Worm (Caenorhabditis elegans) whole organism, L1 larva: ENCODE measurements around the gene tbc-20.

ENCODE experiments used
- C04F5.9 ChIP-seq: sonication (generic microtip); optimal IDR thresholded peaks from 2 replicates; lab custom pipeline; 2016; ENCODE audit warnings: missing genetic modification characterization, missing compliant biosample characterization
- C16A3.4 ChIP-seq: fragments of 150-350 bp; optimal IDR thresholded peaks from 2 replicates; lab custom pipeline; 2014; ENCODE audit warnings: missing biosample characterization, missing genetic modification characterization
- C34B4.2 ChIP-seq: sonication (generic microtip); optimal IDR thresholded peaks from 2 replicates; lab custom pipeline; 2017; ENCODE audit warnings: mild to moderate bottlenecking, missing genetic modification characterization, missing compliant biosample characterization
- Y116A8C.19 ChIP-seq: sonication (generic microtip); optimal IDR thresholded peaks from 2 replicates; lab custom pipeline; 2016; ENCODE audit warnings: missing compliant biosample characterization, missing genetic modification characterization, borderline replicate concordance
- aly-2 ChIP-seq: fragments of 150-350 bp; optimal IDR thresholded peaks from 2 replicates; lab custom pipeline; 2014; ENCODE audit warnings: missing biosample characterization, missing genetic modification characterization
- ama-1 ChIP-seq: fragments of 150-350 bp; optimal IDR thresholded peaks from 2 replicates; lab custom pipeline; 2014
- blmp-1 ChIP-seq: fragments of 150-350 bp; optimal IDR thresholded peaks from 2 replicates; lab custom pipeline; 2014; ENCODE audit warnings: missing biosample characterization, missing genetic modification characterization
- ceh-63 ChIP-seq: fragments of 200-800 bp; sonication (Bioruptor generic); optimal IDR thresholded peaks from 2 replicates; lab custom pipeline; 2018; ENCODE audit warnings: mild to moderate bottlenecking, missing genetic modification characterization, missing compliant biosample characterization
- ceh-82 ChIP-seq, 3 experiments: fragments of 150-350 bp in 1 of 3; sonication (generic microtip) in 2 of 3; optimal IDR thresholded peaks; 2 replicates each; lab custom pipeline; 2014 to 2017; ENCODE audit warnings: missing biosample characterization in 3 of 3, missing genetic modification characterization in 3 of 3
- ceh-88 ChIP-seq: fragments of 200-800 bp; sonication (Bioruptor generic); IDR thresholded peaks from 2 replicates; pipeline ENCODE4 v1.3.6; 2022; ENCODE audit warnings: missing genetic modification characterization, missing compliant biosample characterization
- ces-1 ChIP-seq: fragments of 150-350 bp; optimal IDR thresholded peaks from 2 replicates; lab custom pipeline; 2014; ENCODE audit warnings: missing biosample characterization, missing genetic modification reagents, missing genetic modification characterization
- dpl-1 ChIP-seq, 3 experiments: fragments of 150-350 bp in 2 of 3; sonication (generic microtip) in 1 of 3; optimal IDR thresholded peaks; 2 replicates each; lab custom pipeline; 2014 to 2017; ENCODE audit warnings: missing biosample characterization in 3 of 3, missing genetic modification characterization in 3 of 3, missing genetic modification reagents in 3 of 3
- dsc-1 ChIP-seq: sonication (generic microtip); optimal IDR thresholded peaks from 2 replicates; lab custom pipeline; 2016; ENCODE audit warnings: mild to moderate bottlenecking, missing genetic modification characterization, missing compliant biosample characterization
- efl-1 ChIP-seq, 4 experiments: fragments of 150-350 bp; optimal IDR thresholded peaks in 3 of 4; peaks in 1 of 4; 1 replicate in 1 of 4; 2 replicates in 3 of 4; lab custom pipeline; 2014; ENCODE audit warnings: missing biosample characterization in 2 of 4, missing genetic modification characterization in 2 of 4, missing genetic modification reagents in 2 of 4
- egl-27 ChIP-seq, 2 experiments: fragments of 150-350 bp in 1 of 2; sonication (generic microtip); optimal IDR thresholded peaks; 3 replicates each; lab custom pipeline; 2017 to 2018; ENCODE audit warnings: missing biosample characterization in 2 of 2, missing genetic modification characterization in 2 of 2, missing genetic modification reagents in 2 of 2
- elt-3 ChIP-seq, 6 experiments: fragments of 150-350 bp in 1 of 6; sonication (generic microtip); optimal IDR thresholded peaks; 2 replicates each; lab custom pipeline; 2017 to 2018; ENCODE audit warnings: missing biosample characterization in 6 of 6, missing genetic modification characterization in 6 of 6, inconsistent platforms in 1 of 6
- fkh-10 ChIP-seq: sonication (generic microtip); optimal IDR thresholded peaks from 2 replicates; lab custom pipeline; 2017; ENCODE audit warnings: missing biosample characterization, missing genetic modification reagents, missing genetic modification characterization
- fkh-4 ChIP-seq: sonication (generic microtip); optimal IDR thresholded peaks from 2 replicates; lab custom pipeline; 2016; ENCODE audit warnings: missing compliant biosample characterization, missing genetic modification characterization, borderline replicate concordance
- grh-1 ChIP-seq: fragments of 200-800 bp; sonication (Bioruptor generic); IDR thresholded peaks from 2 replicates; pipeline ENCODE4 v1.3.6; 2022; ENCODE audit warnings: missing genetic modification reagents, missing genetic modification characterization, missing compliant biosample characterization
- hlh-4 ChIP-seq: sonication (generic microtip); optimal IDR thresholded peaks from 2 replicates; lab custom pipeline; 2016; ENCODE audit warnings: mild to moderate bottlenecking, missing genetic modification characterization, missing compliant biosample characterization
- hpl-2 ChIP-seq: fragments of 150-350 bp; optimal IDR thresholded peaks from 2 replicates; lab custom pipeline; 2014; ENCODE audit warnings: missing biosample characterization, missing genetic modification reagents, missing genetic modification characterization
- irx-1 ChIP-seq: sonication (generic microtip); optimal IDR thresholded peaks from 2 replicates; lab custom pipeline; 2016; ENCODE audit warnings: missing genetic modification characterization, missing compliant biosample characterization
- jun-1 ChIP-seq: fragments of 150-350 bp; optimal IDR thresholded peaks from 2 replicates; lab custom pipeline; 2014; ENCODE audit warnings: missing biosample characterization, missing genetic modification reagents, missing genetic modification characterization
- lin-13 ChIP-seq: fragments of 150-350 bp; optimal IDR thresholded peaks from 2 replicates; lab custom pipeline; 2014; ENCODE audit warnings: missing biosample characterization, missing genetic modification reagents, missing genetic modification characterization
- lin-14 ChIP-seq: fragments of 200-800 bp; sonication (Bioruptor generic); optimal IDR thresholded peaks from 2 replicates; lab custom pipeline; 2018; ENCODE audit warnings: mild to moderate bottlenecking, missing genetic modification characterization, moderate library complexity, missing compliant biosample characterization
- lin-35 ChIP-seq, 2 experiments: fragments of 150-350 bp; optimal IDR thresholded peaks; 2 replicates each; lab custom pipeline; 2014; ENCODE audit warnings: missing biosample characterization in 2 of 2, missing genetic modification characterization in 2 of 2, missing genetic modification reagents in 2 of 2
- lin-39 ChIP-seq: fragments of 150-350 bp; optimal IDR thresholded peaks from 2 replicates; lab custom pipeline; 2014; ENCODE audit warnings: missing biosample characterization, missing genetic modification reagents, missing genetic modification characterization
- lsy-2 ChIP-seq, 2 experiments: fragments of 150-350 bp; optimal IDR thresholded peaks; 2 replicates each; lab custom pipeline; 2014; ENCODE audit warnings: missing biosample characterization in 2 of 2, missing genetic modification characterization in 2 of 2
- mdl-1 ChIP-seq, 2 experiments: fragments of 150-350 bp; optimal IDR thresholded peaks; 2 replicates each; lab custom pipeline; 2014 to 2017; ENCODE audit warnings: missing biosample characterization in 2 of 2, missing genetic modification characterization in 2 of 2, inconsistent platforms in 1 of 2
- mef-2 ChIP-seq: fragments of 150-350 bp; optimal IDR thresholded peaks from 2 replicates; lab custom pipeline; 2014; ENCODE audit warnings: missing biosample characterization, missing genetic modification characterization
- nhr-11 ChIP-seq: fragments of 150-350 bp; optimal IDR thresholded peaks from 2 replicates; lab custom pipeline; 2014; ENCODE audit warnings: missing biosample characterization, missing genetic modification characterization
- nhr-20 ChIP-seq: sonication (generic microtip); optimal IDR thresholded peaks from 2 replicates; lab custom pipeline; 2016; ENCODE audit warnings: mild to moderate bottlenecking, missing genetic modification characterization, missing compliant biosample characterization
- nhr-237 ChIP-seq: fragments of 150-350 bp; optimal IDR thresholded peaks from 2 replicates; lab custom pipeline; 2014; ENCODE audit warnings: missing biosample characterization, missing genetic modification characterization
- nhr-28 ChIP-seq: fragments of 150-350 bp; optimal IDR thresholded peaks from 2 replicates; lab custom pipeline; 2014; ENCODE audit warnings: missing biosample characterization, missing genetic modification characterization
- nhr-47 ChIP-seq: sonication (generic microtip); optimal IDR thresholded peaks from 2 replicates; lab custom pipeline; 2016; ENCODE audit warnings: mild to moderate bottlenecking, missing genetic modification characterization, moderate library complexity, missing compliant biosample characterization
- nhr-76 ChIP-seq: sonication (generic microtip); optimal IDR thresholded peaks from 2 replicates; lab custom pipeline; 2017; ENCODE audit warnings: missing biosample characterization, missing genetic modification characterization
- nhr-77 ChIP-seq: fragments of 150-350 bp; optimal IDR thresholded peaks from 2 replicates; lab custom pipeline; 2014; ENCODE audit warnings: missing biosample characterization, missing genetic modification characterization
- nhr-84 ChIP-seq: sonication (generic microtip); optimal IDR thresholded peaks from 2 replicates; lab custom pipeline; 2017; ENCODE audit warnings: missing biosample characterization, missing genetic modification characterization
- nhr-90 ChIP-seq: sonication (generic microtip); optimal IDR thresholded peaks from 2 replicates; lab custom pipeline; 2016; ENCODE audit warnings: mild to moderate bottlenecking, missing genetic modification characterization, missing compliant biosample characterization; ENCODE audit not compliant: poor library complexity
- pax-3 ChIP-seq: fragments of 200-800 bp; sonication (Bioruptor generic); optimal IDR thresholded peaks from 2 replicates; lab custom pipeline; 2018; ENCODE audit warnings: mild to moderate bottlenecking, missing genetic modification characterization, moderate library complexity, missing compliant biosample characterization
- rnt-1 ChIP-seq: sonication (generic microtip); optimal IDR thresholded peaks from 2 replicates; lab custom pipeline; 2016; ENCODE audit warnings: mild to moderate bottlenecking, missing genetic modification characterization, moderate library complexity, missing compliant biosample characterization
- snpc-4 ChIP-seq: fragments of 150-350 bp; optimal IDR thresholded peaks from 2 replicates; lab custom pipeline; 2014; ENCODE audit warnings: missing biosample characterization, missing genetic modification characterization
- snu-23 ChIP-seq: sonication (generic microtip); optimal IDR thresholded peaks from 2 replicates; lab custom pipeline; 2016; ENCODE audit warnings: missing genetic modification characterization, missing compliant biosample characterization
- sox-4 ChIP-seq: sonication (generic microtip); optimal IDR thresholded peaks from 2 replicates; lab custom pipeline; 2016; ENCODE audit warnings: missing genetic modification characterization, missing compliant biosample characterization
- sptf-1 ChIP-seq: fragments of 150-350 bp; optimal IDR thresholded peaks from 2 replicates; lab custom pipeline; 2014; ENCODE audit warnings: missing biosample characterization, missing genetic modification characterization
- sup-37 ChIP-seq: fragments of 200-800 bp; sonication (Bioruptor generic); optimal IDR thresholded peaks from 2 replicates; lab custom pipeline; 2018; ENCODE audit warnings: mild to moderate bottlenecking, missing genetic modification characterization, missing compliant biosample characterization
- tbx-2 ChIP-seq: sonication (generic microtip); optimal IDR thresholded peaks from 2 replicates; lab custom pipeline; 2016; ENCODE audit warnings: missing genetic modification characterization, missing compliant biosample characterization
- tlp-1 ChIP-seq: fragments of 150-350 bp; optimal IDR thresholded peaks from 2 replicates; lab custom pipeline; 2014; ENCODE audit warnings: missing biosample characterization, missing genetic modification characterization
- vab-15 ChIP-seq: sonication (generic microtip); optimal IDR thresholded peaks from 2 replicates; lab custom pipeline; 2017; ENCODE audit warnings: missing genotype, mild to moderate bottlenecking, missing genetic modification characterization, missing compliant biosample characterization
- ztf-4 ChIP-seq: fragments of 150-350 bp; optimal IDR thresholded peaks from 2 replicates; lab custom pipeline; 2014; ENCODE audit warnings: missing biosample characterization, missing genetic modification characterization

Gene tbc-20

DNA sequence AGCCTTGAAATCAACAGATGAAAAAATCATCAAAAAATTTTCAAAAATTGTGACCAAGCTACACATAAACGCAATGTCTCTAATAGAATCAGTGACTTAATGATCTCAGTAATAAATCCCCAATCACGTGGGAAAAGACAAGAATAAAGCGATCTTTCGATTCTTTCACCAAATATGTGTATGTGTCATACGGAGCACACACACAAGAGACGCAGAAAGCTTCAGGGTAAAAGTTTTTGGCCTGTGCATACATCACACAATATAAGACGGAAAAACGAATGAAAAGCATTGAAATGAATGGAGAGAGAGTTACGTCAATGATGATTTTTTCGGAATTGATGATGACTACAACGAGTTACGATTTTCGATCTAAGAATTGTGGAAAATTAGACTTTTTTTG is 22.2 kb downstream of the tbc-20 start (continued):
- TF ChIP-seq lin-14 (GFP tag; lab: Kevin White, UChicago) (peak; percentile 23), snpc-4 (no peak), dpl-1 (GFP tag; optimal IDR thresholded peaks at IDR 0.05; lab: Kevin White, UChicago) (peak in 1 of 3 experiments; percentile 13), efl-1 (optimal IDR thresholded peaks at IDR 0.05; lab: Kevin White, UChicago) (no peak), efl-1 (GFP tag; optimal IDR thresholded peaks at IDR 0.05 in 1 of 2; lab: Kevin White, UChicago) (peak in 1 of 2 experiments; percentile 50), nhr-237 (tag; lab: Kevin White, UChicago) (no peak), nhr-20 (no peak), ama-1 (lab: Kevin White, UChicago) (no peak)

DNA sequence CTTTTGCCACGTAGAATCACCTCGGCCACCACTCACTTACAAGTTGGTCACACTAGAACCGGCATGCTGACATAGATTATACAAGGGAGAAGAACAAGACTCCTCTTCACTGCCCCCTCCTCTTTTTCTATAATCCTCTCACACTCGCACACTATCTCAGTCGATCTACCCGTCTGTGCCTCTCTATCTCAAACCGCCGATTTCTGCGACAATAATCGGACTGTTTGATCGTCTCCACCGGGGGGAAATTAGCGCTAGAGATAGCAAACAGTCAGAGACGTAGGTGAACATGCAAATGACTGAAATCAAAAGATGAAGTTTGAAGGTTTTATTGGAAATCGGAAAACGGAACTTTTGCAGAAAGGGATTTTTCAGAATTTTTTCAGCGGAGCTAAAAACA is 24.1 kb downstream of the tbc-20 start:
- TF ChIP-seq irx-1 (tag; lab: Kevin White, UChicago) (peak; percentile 57), hlh-4 (tag; lab: Kevin White, UChicago) (no peak), nhr-47 (tag; lab: Kevin White, UChicago) (peak; percentile 67), sox-4 (tag; lab: Kevin White, UChicago) (no peak), ceh-63 (GFP tag; lab: Kevin White, UChicago) (no peak), ama-1 (lab: Kevin White, UChicago) (no peak), nhr-76 (tag; lab: Kevin White, UChicago) (no peak), C34B4.2 (tag; lab: Kevin White, UChicago) (no peak), sptf-1 (tag; lab: Kevin White, UChicago) (no peak), fkh-10 (GFP tag; lab: Kevin White, UChicago) (no peak), lsy-2 (tag; optimal IDR thresholded peaks at IDR 0.05; lab: Kevin White, UChicago) (peak; percentile 62 to 68), tbx-2 (tag; lab: Kevin White, UChicago) (peak; percentile 78), nhr-11 (tag; lab: Kevin White, UChicago) (peak; percentile 1), tlp-1 (no peak), dsc-1 (no peak), nhr-84 (tag; lab: Kevin White, UChicago) (no peak), nhr-28 (tag; lab: Kevin White, UChicago) (peak; percentile 35), snu-23 (GFP tag; lab: Kevin White, UChicago) (peak; percentile 87), grh-1 (GFP tag; lab: Robert Waterston, UW) (peak; percentile 85), ces-1 (GFP tag; lab: Kevin White, UChicago) (no peak), snpc-4 (peak; percentile 41), lin-35 (GFP tag; optimal IDR thresholded peaks at IDR 0.05; lab: Kevin White, UChicago) (peak; percentile 56 to 88), nhr-20 (peak; percentile 96), Y116A8C.19 (no peak), C04F5.9 (peak; percentile 20), elt-3 (tag; optimal IDR thresholded peaks at IDR 0.05; lab: Kevin White, UChicago) (peak in 2 of 6 experiments; percentile 34 to 81), hpl-2 (GFP tag; lab: Kevin White, UChicago) (no peak), sup-37 (GFP tag; lab: Kevin White, UChicago) (peak; percentile 35), efl-1 (optimal IDR thresholded peaks at IDR 0.05; lab: Kevin White, UChicago) (peak; percentile 78 to 84), efl-1 (GFP tag; optimal IDR thresholded peaks at IDR 0.05 in 1 of 2; lab: Kevin White, UChicago) (peak; percentile 55 to 96), C16A3.4 (tag; lab: Kevin White, UChicago) (peak; percentile 62), mef-2 (no peak), lin-13 (GFP tag; lab: Kevin White, UChicago) (peak; percentile 61), blmp-1 (peak; percentile 84), ceh-88 (0 out of 2 replicates have a peak, but pooled peaks have one; percentile 10), rnt-1 (peak; percentile 54), pax-3 (no peak), dpl-1 (GFP tag; optimal IDR thresholded peaks at IDR 0.05; lab: Kevin White, UChicago) (peak; percentile 43 to 64 (median 46)), mdl-1 (tag; optimal IDR thresholded peaks at IDR 0.05; lab: Kevin White, UChicago) (peak in 1 of 2 experiments; percentile 80), ztf-4 (peak; percentile 47), jun-1 (tag; lab: Kevin White, UChicago) (peak; percentile 71), vab-15 (peak; percentile 38), ceh-82 (tag; optimal IDR thresholded peaks at IDR 0.05; lab: Kevin White, UChicago) (peak; percentile 3 to 40 (median 6)), nhr-90 (tag; lab: Kevin White, UChicago) (peak; percentile 93), aly-2 (no peak), nhr-77 (tag; lab: Kevin White, UChicago) (peak; percentile 96), fkh-4 (peak; percentile 23), lin-39 (no peak), egl-27 (tag; optimal IDR thresholded peaks at IDR 0.05; lab: Kevin White, UChicago) (no peak)
